Worm (Caenorhabditis elegans): Measurements from ENCODE around the gene otpl-3.

DNA sequence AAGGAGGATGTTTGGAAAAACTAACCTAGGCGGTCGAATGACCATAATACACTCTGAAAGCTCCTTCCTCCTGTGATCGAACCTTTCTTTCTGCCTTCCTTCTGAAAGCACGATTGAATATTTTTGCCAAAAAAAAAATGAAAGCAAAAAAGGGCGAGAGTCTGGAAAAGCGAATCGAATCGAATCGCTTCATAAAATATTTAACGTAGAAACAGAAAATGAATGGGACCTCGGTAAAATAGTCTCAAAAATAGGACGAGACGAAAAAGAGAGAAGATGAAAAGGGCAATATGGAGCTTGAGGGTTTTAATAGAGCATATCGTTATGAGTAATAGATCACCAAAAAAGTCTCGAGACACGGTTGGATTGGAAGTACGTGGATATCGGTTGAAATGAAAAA is 31.7 kb upstream of the otpl-3 start, which contains the start of gene inx-1:
- TF ChIP-seq him-1 (tag; optimal IDR thresholded peaks at IDR 0.05) (no peak), W03F9.2 (tag; optimal IDR thresholded peaks at IDR 0.05) (no peak)

Data from whole organism, L4/young adult.